Worm (Caenorhabditis elegans) whole organism, midembryonic: ENCODE measurements around the gene H08J19.1.

Source experiments
- klf-2 ChIP-seq: fragments of 200-800 bp; sonication (Bioruptor generic); conservative IDR thresholded peaks from 2 replicates; pipeline ENCODE4 v1.3.6; 2022; ENCODE audit warnings: missing genetic modification reagents, missing genetic modification characterization, missing compliant biosample characterization
- med-1 ChIP-seq: sonication (generic microtip); optimal IDR thresholded peaks from 2 replicates; lab custom pipeline; 2017; ENCODE audit warnings: missing genetic modification characterization, mild to moderate bottlenecking, missing compliant biosample characterization, antibody characterized with exemption, missing genetic modification reagents; ENCODE audit not compliant: insufficient read depth
- tab-1 ChIP-seq: fragments of 200-800 bp; sonication (Bioruptor generic); IDR thresholded peaks from 2 replicates; pipeline ENCODE4 v1.3.6; 2022; ENCODE audit warnings: missing genetic modification characterization, missing compliant biosample characterization
- ztf-23 ChIP-seq: fragments of 200-800 bp; sonication (Bioruptor generic); IDR thresholded peaks from 2 replicates; pipeline ENCODE4 v1.3.6; 2022; ENCODE audit warnings: missing genetic modification reagents, missing genetic modification characterization, missing compliant biosample characterization
- ztf-29 ChIP-seq: fragments of 200-800 bp; sonication (Bioruptor generic); IDR thresholded peaks from 2 replicates; pipeline ENCODE4 v1.3.6; 2022; ENCODE audit warnings: missing genetic modification reagents, missing genetic modification characterization, missing compliant biosample characterization

- no peak for TF ChIP-seq klf-2 (GFP tag; lab: Robert Waterston, UW)
- no peak for TF ChIP-seq tab-1 (GFP tag; lab: Robert Waterston, UW)
- no peak for TF ChIP-seq ztf-23
- TF ChIP-seq ztf-29 (GFP tag; lab: Robert Waterston, UW) = no peak
- no peak for TF ChIP-seq med-1 (GFP tag; lab: Kevin White, UChicago)
Observed at ce11 chrX:15640603-15641002, 2.1 kb upstream of the H08J19.1 start, which contains the start of gene K09E9.7.
